Fruit fly (Drosophila melanogaster): Measurements from ENCODE around the gene CG17110.

Gene CG17110

DNA sequence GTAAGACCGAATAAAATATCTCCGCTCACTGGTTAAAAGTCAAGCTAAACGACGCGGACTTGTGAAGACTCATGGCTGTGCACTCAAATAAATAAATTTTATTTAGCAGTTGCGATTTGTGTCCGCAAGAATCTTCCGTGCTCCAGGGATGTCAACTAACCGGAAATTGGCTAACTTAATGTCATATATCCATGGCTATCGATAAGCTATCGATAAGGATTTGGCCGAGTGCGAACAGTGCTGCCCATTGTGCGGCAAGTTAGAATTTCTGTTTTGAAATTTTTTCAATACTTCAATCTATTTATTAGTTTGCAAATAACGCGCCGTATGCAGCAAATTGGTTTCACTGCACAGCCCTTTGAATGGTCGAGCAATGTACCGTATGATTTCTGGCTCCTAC, 37.6 kb upstream of the CG17110 start, which contains the start of gene p53 (continued):
- peak; percentile 63 for TF ChIP-seq repo (GFP tag; optimal IDR thresholded peaks at IDR 0.05)
- TF ChIP-seq CG17612 (GFP tag; IDR thresholded peaks at IDR 0.05): 0 out of 2 replicates have a peak, but pooled peaks have one; percentile 12
- TF ChIP-seq ind (GFP tag; optimal IDR thresholded peaks at IDR 0.05): peak; percentile 33
- no peak for TF ChIP-seq CG10462 (GFP tag; optimal IDR thresholded peaks at IDR 0.05)
- no peak for TF ChIP-seq wor (GFP tag; IDR thresholded peaks at IDR 0.05)
- peak; percentile 38; the same call in 1 of the 2 replicates for TF ChIP-seq Ada2b (GFP tag; IDR thresholded peaks at IDR 0.05)
- TF ChIP-seq phol (tag; optimal IDR thresholded peaks at IDR 0.05): peak; percentile 78
- TF ChIP-seq CoRest (tag; optimal IDR thresholded peaks at IDR 0.05): peak; percentile 67
- TF ChIP-seq Atf6 (GFP tag; IDR thresholded peaks at IDR 0.05): peak; percentile 58
- TF ChIP-seq Oaz (GFP tag; IDR thresholded peaks at IDR 0.05): 0 out of 2 replicates have a peak, but pooled peaks have one; percentile 36
- peak in 1 of 2 experiments; percentile 64 for TF ChIP-seq bsh (GFP tag; optimal IDR thresholded peaks at IDR 0.05)
- TF ChIP-seq danr (GFP tag; IDR thresholded peaks at IDR 0.05): no peak
- TF ChIP-seq CG1603 (tag; optimal IDR thresholded peaks at IDR 0.05): no peak
- TF ChIP-seq Meics (GFP tag; optimal IDR thresholded peaks at IDR 0.05): peak; percentile 91
- peak; percentile 50 for TF ChIP-seq Nf-YB (GFP tag; optimal IDR thresholded peaks at IDR 0.05)
- no peak for TF ChIP-seq CG8924 (tag; optimal IDR thresholded peaks at IDR 0.05)
- peak; percentile 64 for TF ChIP-seq CG10267 (tag; optimal IDR thresholded peaks at IDR 0.05)
- TF ChIP-seq CG7271 (tag; optimal IDR thresholded peaks at IDR 0.05): peak; percentile 83
- TF ChIP-seq CG7556 (GFP tag; optimal IDR thresholded peaks at IDR 0.05): peak; percentile 33
- peak; percentile 37; the same call in 1 of the 2 replicates for TF ChIP-seq ssp (GFP tag; IDR thresholded peaks at IDR 0.05)
- peak; percentile 71 for TF ChIP-seq Dll (GFP tag; IDR thresholded peaks at IDR 0.05; ENCODE audit: partially characterized antibody)
- TF ChIP-seq ase (GFP tag; IDR thresholded peaks at IDR 0.05): peak; percentile 53; the same call in 1 of the 3 replicates
- TF ChIP-seq grn (GFP tag; optimal IDR thresholded peaks at IDR 0.05): peak; percentile 41
- TF ChIP-seq CG10543 (GFP tag; optimal IDR thresholded peaks at IDR 0.05): peak; percentile 65
- peak; percentile 88 for TF ChIP-seq Dref (GFP tag; IDR thresholded peaks at IDR 0.05)
- TF ChIP-seq dan (GFP tag; IDR thresholded peaks at IDR 0.05): no peak
- peak; percentile 66 for TF ChIP-seq CG9817 (tag; optimal IDR thresholded peaks at IDR 0.05)
- no peak for TF ChIP-seq Sin3A (optimal IDR thresholded peaks at IDR 0.05)
- TF ChIP-seq abd-A (tag; optimal IDR thresholded peaks at IDR 0.05): no peak
- peak; percentile 46 for TF ChIP-seq Oli (tag; optimal IDR thresholded peaks at IDR 0.05)
- peak; percentile 35 for TF ChIP-seq CG13123 (GFP tag; optimal IDR thresholded peaks at IDR 0.05)
- peak; percentile 74 for TF ChIP-seq CG12219 (GFP tag; optimal IDR thresholded peaks at IDR 0.05)
- no peak for TF ChIP-seq Trl (optimal IDR thresholded peaks at IDR 0.05)
- peak; percentile 75 for TF ChIP-seq Trl (GFP tag; optimal IDR thresholded peaks at IDR 0.05)
- TF ChIP-seq CG16813 (GFP tag; IDR thresholded peaks at IDR 0.05; ENCODE audit: partially characterized antibody): peak; percentile 76
- TF ChIP-seq Abd-B (GFP tag; optimal IDR thresholded peaks at IDR 0.05): peak; percentile 61
- peak; percentile 28 for TF ChIP-seq da (GFP tag; optimal IDR thresholded peaks at IDR 0.05)
- peak; percentile 48 for TF ChIP-seq p53 (GFP tag; optimal IDR thresholded peaks at IDR 0.05)
- peak; percentile 48 to 79 for TF ChIP-seq chif (GFP tag; optimal IDR thresholded peaks at IDR 0.05)
- TF ChIP-seq Doc2 (GFP tag; IDR thresholded peaks at IDR 0.05): no peak
- peak; percentile 86 for TF ChIP-seq CG9727 (GFP tag; optimal IDR thresholded peaks at IDR 0.05)
- peak; percentile 2 for TF ChIP-seq CG1602 (GFP tag; optimal IDR thresholded peaks at IDR 0.05)
- TF ChIP-seq CG6765 (GFP tag; optimal IDR thresholded peaks at IDR 0.05): peak; percentile 88
- peak; percentile 78 for TF ChIP-seq CG12744 (GFP tag; optimal IDR thresholded peaks at IDR 0.05)
- TF ChIP-seq ewg (GFP tag; optimal IDR thresholded peaks at IDR 0.05): peak; percentile 59
- TF ChIP-seq CG17328 (GFP tag; IDR thresholded peaks at IDR 0.05): peak; percentile 62
- peak; percentile 81 for TF ChIP-seq NK7.1 (GFP tag; optimal IDR thresholded peaks at IDR 0.05)
- peak; percentile 56 for TF ChIP-seq Myb (GFP tag; optimal IDR thresholded peaks at IDR 0.05)
- 0 out of 3 replicates have a peak, but pooled peaks have one; percentile 64 for TF ChIP-seq CG2199 (GFP tag; IDR thresholded peaks at IDR 0.05)
- TF ChIP-seq Doc3 (GFP tag; IDR thresholded peaks at IDR 0.05; ENCODE audit: partially characterized antibody): peak; percentile 41; the same call in 1 of the 3 replicates
- peak; percentile 50 to 82 for TF ChIP-seq dpn (GFP tag; optimal IDR thresholded peaks at IDR 0.05)

Measured in whole organism, embryonic.